Fruit fly (Drosophila melanogaster): Measurements from ENCODE around the gene GILT2.

- no peak for TF ChIP-seq Snoo (tag; optimal IDR thresholded peaks at IDR 0.05)
- TF ChIP-seq D1 (tag; optimal IDR thresholded peaks at IDR 0.05) = no peak
- TF ChIP-seq CG4496 (GFP tag; IDR thresholded peaks at IDR 0.05) = no peak
- TF ChIP-seq CG17806 (tag; optimal IDR thresholded peaks at IDR 0.05) = no peak
- TF ChIP-seq rn (GFP tag; IDR thresholded peaks at IDR 0.05) = no peak
Measured at dm6 chr3R:23682203-23682602, 3.5 kb downstream of the GILT2 start, which contains the start of gene CG16710.
